Worm (Caenorhabditis elegans): Measurements from ENCODE around the gene T15B7.1.

DNA sequence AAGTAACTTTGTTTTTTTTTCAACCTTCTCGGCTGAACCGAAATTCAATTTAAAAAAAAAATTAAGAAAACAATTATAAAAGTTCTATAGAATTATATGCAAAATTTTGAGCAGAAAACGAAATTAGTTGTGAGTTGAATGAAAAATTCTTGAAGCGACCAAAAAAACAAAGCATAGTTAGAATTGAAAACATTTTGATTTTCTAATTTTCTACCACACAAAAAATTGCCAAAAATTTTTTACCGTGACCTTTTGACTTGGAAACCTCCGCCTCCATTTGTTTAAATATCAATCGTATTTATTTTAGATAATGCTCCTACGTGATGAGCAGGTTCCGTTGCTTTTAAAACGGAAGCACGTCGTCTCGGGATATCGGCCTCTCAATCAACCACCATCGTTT lies 52.2 kb downstream of the T15B7.1 start, which contains the start of gene K11C4.2:
- TF ChIP-seq nhr-77 (tag; optimal IDR thresholded peaks at IDR 0.05) (no peak), ZK546.5 (tag; optimal IDR thresholded peaks at IDR 0.05) (no peak), skn-1 (tag; optimal IDR thresholded peaks at IDR 0.05) (no peak), nhr-237 (tag; optimal IDR thresholded peaks at IDR 0.05) (no peak), ztf-1 (GFP tag; conservative IDR thresholded peaks at IDR 0.05) (no peak), fos-1 (tag; optimal IDR thresholded peaks at IDR 0.05) (no peak), nhr-10 (tag; optimal IDR thresholded peaks at IDR 0.05) (no peak), lin-39 (tag; optimal IDR thresholded peaks at IDR 0.05) (no peak), ama-1 (optimal IDR thresholded peaks at IDR 0.05) (no peak), Y55F3AM.14 (GFP tag; optimal IDR thresholded peaks at IDR 0.05) (no peak), zag-1 (tag; optimal IDR thresholded peaks at IDR 0.05) (no peak), peb-1 (tag; optimal IDR thresholded peaks at IDR 0.05) (no peak), ztf-11 (tag; optimal IDR thresholded peaks at IDR 0.05) (no peak), ztf-4 (tag; optimal IDR thresholded peaks at IDR 0.05) (no peak)
